Worm (Caenorhabditis elegans): ENCODE results near the gene F31E8.4.

Gene F31E8.4

DNA sequence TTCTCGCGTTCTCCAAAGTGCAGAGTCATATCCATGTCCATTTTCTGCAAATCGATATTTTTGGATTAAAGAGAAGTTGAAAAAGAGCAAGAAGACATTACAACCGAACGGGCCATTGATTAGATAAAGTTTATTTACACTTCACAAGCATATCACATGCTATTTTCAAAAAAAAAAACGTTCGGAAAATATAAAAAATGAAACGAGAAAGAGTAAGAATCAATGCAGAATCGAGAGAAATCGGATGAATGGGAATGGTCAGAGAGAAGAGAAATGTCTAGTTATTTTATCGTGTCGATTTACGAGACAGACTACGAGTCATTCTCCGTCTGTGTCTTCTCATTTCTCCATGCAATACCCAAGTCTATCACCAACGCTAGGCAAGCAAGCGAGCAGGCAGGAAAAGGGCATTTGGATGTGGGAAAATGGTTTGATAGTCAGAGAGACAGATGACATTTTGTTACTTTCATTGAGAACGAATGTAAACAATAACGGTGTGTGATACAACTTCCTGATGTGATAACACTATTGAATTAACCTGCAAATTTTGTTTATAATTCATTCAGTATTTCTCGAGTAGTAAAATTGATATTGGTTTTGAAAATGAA lies at the start of gene F31E8.4:
Gene F31E8.4 (minus strand): TSS at position 51 of the 608 bp plus-strand sequence.
- TF ChIP-seq unc-62 (GFP tag; optimal IDR thresholded peaks at IDR 0.05) = no peak

DNA sequence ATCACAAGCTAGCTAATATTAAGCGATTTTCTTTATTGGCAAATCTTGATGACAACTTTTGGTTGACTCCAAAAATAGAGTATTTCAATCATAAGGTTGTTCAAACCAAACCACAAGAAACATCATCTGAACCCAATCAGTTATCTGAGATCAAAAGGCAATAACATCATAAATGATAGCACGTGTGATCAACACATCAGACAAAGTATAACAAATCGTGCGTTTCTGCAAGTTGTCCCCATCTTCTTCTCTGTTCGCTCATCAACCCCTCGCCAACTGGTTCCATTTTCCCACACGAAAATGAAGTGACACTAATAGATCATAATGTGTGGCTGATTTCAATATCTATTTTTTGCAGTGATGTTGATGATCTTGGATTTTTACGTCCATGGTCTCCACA lies 49.4 kb upstream of the F31E8.4 start:
- no peak for TF ChIP-seq unc-62 (GFP tag; optimal IDR thresholded peaks at IDR 0.05)

DNA sequence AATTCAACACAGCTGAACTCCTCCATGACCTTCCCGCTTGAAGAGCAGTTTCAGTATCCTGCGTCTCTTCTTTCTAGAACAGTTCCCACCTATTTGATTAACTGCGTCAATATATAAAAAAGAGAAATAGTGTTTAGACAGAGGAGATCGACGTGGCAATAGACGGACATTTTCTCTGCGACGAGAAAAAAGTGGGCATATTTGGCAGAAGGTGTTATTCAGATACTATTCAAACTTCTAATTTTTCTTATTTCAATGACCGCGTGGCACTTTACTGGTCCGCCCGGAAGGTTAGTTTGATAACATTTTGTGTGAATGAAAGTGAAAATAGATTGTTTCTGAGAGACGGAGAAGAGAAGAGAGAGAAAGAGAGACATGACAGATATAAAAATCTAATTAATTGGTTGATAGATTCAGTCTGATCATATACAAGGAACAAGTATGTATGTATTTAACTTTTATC lies 48.0 kb upstream of the F31E8.4 start, which contains the start of gene tbc-6:
Gene tbc-6 (plus strand): TSS at position 208 of the 463 bp plus-strand sequence.
- TF ChIP-seq unc-62 (GFP tag; optimal IDR thresholded peaks at IDR 0.05) = no peak

DNA sequence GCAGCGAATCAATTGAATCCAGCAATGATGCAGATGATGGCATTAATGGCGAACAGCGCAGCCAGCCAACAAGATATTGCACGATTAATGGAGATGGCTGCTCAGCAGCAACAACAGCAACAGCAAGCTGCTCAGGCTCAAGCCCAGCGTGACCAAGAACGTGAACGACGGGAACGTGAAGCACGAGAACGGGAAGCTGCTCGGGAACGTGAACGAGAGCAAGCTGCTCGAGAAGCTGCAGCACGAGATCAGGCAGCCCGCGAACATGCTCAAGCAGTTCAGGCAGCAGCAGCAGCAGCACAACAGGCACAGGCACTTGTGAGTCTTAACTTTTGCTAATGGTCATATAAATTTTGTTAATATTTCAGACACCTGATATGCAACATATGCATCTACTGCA lies 46.8 kb upstream of the F31E8.4 start:
- TF ChIP-seq unc-62 (GFP tag; optimal IDR thresholded peaks at IDR 0.05) = no peak

DNA sequence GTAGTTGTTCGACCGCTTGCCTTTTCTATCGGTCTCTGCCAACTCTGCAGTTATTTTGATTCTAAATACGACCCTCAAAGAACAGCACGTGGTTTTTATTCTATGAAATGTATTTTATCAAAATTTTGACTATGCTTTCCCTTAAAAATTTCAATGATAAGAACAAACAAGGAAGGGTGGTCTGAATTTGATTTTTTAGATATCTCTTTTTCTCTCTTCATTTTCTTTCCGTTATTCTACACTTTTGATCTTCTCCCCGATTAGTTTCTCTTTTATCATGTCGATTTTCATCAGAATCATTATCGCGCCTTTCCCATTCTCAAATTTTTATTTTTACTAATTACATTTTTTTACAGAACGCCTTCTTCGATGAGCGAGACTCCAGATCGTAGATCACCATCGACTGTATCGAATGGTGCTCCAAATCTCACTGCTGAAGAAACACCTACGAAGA lies 45.1 kb upstream of the F31E8.4 start:
- TF ChIP-seq unc-62 (GFP tag; optimal IDR thresholded peaks at IDR 0.05) = no peak

DNA sequence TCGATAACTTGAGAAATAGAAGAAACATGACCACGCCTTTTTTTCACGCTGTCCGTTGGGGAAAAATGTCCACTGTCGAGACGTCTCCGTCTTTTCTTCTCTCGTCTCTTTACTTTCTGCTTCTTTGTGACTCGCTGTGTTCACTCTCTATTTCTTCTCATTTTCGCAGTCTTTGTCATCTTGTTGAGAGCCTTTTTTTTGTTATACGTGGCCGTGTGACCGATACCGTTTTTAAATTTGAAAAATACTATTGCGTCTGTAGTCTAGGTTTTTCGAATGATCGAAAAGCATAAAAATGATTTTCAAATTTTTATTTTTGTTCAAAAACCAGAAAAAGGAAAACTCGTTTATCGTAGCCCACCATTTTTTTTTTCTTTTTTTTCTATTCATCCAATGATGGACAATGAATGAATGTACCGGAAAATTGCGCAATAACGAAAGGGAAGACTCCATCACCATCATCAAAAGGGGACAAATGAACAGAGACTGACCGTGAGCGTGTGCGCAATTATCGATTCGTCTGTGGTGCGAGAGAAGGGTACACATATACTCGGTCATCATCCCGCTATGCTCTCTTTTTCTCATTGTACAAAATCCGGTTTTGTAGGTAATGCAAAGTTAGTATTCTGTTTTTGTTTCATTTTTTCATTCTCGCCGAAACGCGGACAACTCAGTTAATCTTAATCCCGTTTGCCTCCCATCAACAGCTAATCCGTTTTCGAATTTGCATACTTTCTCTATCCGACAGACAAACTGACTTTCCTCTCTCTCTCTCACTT lies 44.5 kb upstream of the F31E8.4 start:
- no peak for TF ChIP-seq unc-62 (GFP tag; optimal IDR thresholded peaks at IDR 0.05)

DNA sequence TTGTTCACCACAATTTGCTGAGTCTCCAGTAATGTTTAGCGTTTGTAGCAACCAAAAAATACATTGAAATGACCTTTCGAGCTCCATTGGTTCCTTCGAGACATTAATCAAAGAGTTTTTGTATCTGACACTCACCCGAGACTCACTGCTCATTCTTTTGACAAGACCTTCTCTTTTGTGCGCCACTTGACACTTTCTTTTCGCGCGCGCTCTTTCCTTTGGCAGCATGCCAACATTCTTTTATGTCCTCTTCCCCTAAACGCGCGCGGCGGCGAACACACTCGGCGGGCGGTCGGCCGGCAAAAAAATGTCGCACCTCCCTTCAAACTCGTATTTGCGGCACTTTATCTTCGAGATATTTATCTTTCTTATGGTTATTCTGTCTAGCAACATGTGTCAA lies 43.7 kb upstream of the F31E8.4 start:
- TF ChIP-seq unc-62 (GFP tag; optimal IDR thresholded peaks at IDR 0.05) = no peak

DNA sequence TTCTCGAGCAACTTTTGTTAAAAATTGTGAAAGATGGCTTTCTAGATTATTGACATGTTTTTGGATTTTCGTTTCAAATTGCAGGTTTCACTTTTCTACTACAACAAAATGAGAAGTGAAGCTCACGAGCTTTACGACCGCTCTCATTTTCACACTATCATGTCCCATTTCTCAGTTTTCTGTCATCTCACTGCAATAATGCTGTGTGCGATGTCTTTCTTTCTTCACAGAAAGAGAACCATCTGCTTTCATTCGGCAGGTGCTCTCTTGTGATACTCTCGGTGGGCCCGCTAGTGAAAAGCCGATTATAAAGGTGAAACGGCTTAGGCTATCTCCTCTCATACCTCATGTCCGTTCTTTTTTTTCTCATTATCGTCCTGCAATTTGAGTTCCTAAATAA lies 43.3 kb upstream of the F31E8.4 start:
- no peak for TF ChIP-seq unc-62 (GFP tag; optimal IDR thresholded peaks at IDR 0.05)

DNA sequence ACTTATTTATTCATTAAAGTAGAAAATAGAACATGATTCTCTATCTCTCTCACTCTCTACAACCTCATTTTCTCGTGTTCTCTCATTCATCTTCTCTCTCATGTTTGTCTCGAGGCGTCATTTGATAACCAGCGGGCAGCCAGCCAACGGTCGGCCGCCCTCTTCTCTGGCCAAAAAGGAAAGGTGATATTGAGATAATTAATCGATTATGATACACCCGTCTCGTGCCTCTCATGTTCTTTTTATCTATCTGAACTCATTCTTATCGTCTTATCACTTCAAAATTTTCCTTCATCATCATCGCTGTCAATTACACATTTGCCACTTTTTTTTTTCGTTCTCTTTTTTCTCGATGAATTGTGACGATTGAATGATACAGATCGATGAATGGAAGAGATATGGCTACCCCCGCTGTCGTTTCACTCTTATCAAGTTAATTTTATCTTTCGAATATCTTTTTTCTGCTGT lies 42.7 kb upstream of the F31E8.4 start:
- no peak for TF ChIP-seq unc-62 (GFP tag; optimal IDR thresholded peaks at IDR 0.05)

DNA sequence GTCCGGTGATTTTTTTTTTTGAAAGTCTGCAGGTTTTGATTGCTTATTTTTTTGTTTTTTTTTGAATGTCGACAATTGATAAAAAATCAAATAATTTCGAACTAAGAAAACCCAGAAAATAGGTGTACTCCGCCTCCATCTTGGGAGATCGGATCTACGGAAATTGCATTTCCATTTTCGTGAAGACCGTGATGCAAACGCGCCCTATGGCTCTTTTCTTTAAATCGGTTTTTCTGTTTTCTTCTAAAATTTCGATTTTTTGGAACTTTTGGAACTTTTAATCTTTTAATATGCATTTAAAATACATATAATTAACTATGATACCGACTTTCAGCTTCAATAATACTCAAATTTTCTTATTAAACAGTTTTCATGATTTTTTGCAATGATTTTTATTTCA lies 42.1 kb upstream of the F31E8.4 start:
- TF ChIP-seq unc-62 (GFP tag; optimal IDR thresholded peaks at IDR 0.05) = no peak

DNA sequence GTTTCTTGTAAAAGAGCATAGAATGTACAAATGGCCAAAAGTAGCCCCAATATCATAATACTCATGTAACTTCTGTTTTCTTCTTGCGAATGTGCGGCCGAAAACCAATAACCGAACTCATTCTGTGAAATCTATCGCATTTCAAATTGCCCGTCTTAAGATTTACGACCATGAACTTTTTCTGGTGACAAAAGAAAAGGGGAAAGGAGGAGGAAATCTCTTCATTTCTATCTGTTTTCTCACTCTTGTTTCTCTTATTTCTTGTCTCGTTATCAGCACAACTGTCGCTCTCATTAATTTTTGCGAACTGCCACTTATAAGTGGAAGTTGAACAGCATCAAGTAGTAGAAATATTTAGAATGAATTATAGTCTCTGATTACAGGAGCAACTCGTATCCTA lies 41.1 kb upstream of the F31E8.4 start:
- no peak for TF ChIP-seq unc-62 (GFP tag; optimal IDR thresholded peaks at IDR 0.05)

DNA sequence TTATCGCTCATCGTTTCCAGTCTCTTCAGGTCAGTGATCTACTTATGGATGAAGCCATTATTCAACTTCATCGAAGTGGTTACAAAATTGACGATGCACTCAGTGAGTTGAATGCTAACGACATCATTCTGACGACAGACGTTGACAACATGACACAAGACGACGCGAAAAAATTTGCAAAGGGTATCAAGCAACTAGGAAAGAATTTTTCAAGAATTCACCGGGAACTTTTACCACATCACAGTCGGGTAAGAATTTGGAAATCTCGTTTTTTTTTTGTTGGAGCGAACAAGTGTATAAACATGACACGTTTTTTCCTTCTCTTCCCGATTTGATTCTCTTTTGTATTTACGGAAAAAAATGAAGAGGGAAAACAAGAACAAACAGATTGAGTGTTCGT lies 40.7 kb upstream of the F31E8.4 start:
- no peak for TF ChIP-seq unc-62 (GFP tag; optimal IDR thresholded peaks at IDR 0.05)

DNA sequence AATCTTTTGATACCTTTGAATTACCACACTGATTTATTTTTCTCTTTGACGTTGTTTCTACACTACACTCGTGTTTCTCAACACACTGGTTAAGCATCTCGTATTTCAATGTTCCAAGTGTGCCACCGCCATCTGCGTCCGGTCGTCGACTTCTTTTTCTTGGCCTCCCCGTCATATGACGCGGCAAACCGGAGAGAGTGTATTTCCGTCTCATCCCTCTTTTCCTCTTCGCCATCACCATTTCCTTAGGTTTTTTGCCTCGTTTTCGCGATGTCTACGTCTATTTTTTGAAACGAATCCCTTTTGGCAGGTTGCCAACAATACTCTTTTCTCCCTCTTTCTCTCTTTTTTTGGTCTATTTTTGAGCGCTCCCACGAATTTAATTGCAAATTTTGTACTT lies 39.0 kb upstream of the F31E8.4 start:
- TF ChIP-seq unc-62 (GFP tag; optimal IDR thresholded peaks at IDR 0.05) = no peak

DNA sequence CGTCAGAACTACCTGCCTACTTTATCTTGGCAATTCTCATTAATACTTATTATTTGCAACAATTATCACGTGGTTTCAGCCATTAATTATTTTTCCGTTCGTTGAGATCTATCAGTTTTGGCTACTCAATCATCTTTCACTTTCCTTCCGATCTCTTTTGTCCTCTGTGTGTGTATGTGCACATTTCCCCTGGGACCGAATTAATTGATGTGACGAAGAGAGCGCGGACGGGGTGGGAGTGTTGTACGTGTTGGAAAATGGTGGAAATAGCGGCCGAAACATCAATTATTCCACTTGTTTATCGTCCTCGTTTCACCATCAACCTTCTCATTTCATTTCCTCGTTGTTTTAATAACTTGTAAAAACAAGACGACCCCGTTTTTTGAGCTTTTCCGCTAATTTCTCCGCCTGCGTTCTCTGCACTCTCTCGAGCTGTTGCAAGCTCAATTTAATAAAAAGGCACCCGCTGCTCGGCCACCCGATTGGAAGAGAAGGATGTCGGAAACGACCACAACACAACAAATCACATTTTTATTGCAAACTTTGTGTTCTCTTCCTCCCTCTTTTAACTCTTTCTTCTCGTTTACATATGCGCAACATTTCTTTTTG lies 38.4 kb upstream of the F31E8.4 start:
- TF ChIP-seq unc-62 (GFP tag; optimal IDR thresholded peaks at IDR 0.05) = no peak

DNA sequence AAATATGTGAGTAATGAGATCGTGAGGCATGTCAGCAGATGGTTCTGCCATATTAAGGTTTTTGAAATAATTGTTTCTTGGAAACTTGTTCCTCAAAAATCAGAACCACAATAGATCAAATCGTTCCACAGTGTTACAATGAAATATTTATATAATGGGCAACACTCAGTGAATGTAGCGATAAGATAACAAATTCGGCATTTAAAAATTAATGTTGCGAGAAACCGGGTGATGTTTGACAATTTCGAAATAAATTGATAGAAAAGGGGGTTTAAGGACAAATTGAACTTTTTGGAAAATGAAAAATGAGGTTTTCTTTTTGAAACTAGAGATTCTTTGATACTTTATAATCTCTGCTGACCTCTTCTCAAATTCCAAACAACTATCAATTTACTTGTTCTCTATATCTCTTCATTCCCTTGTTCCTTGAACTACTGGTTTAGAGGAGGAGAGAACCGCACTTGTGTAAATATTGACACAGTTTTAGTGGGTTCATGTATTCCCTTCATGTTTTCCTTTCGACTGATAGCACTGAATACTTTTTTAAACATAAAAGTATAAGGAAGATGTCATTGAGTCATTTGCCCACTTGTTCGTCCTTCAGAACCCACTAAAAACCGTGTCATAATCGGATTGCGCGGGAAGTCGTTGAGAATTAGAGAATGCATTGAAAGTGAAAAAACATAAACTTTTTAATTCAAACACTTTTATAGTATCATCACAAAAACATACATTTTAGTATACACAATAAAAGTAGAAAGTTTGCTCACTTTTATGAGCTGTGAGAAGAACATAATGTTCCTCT lies 37.0 kb upstream of the F31E8.4 start:
- TF ChIP-seq unc-62 (GFP tag; optimal IDR thresholded peaks at IDR 0.05) = no peak
